Worm (Caenorhabditis elegans): ENCODE measurements around the gene C33C12.7.

The C33C12.7 gene

ce11 chrII:2145566-2145965 lies 29.7 kb downstream of the C33C12.7 start, which contains the start of gene C40A11.6:
Gene C40A11.6, minus strand, starts transcription at chrII:2145666.
- no peak for TF ChIP-seq zip-8 (tag; optimal IDR thresholded peaks at IDR 0.05)
- peak; percentile 51 for TF ChIP-seq cnd-1 (tag; optimal IDR thresholded peaks at IDR 0.05)
- no peak for TF ChIP-seq lsy-2 (tag; optimal IDR thresholded peaks at IDR 0.05)
- no peak for TF ChIP-seq hlh-1 (tag; optimal IDR thresholded peaks at IDR 0.05)
- no peak for TF ChIP-seq elt-3 (tag; optimal IDR thresholded peaks at IDR 0.05)
- no peak for TF ChIP-seq mls-2 (tag; optimal IDR thresholded peaks at IDR 0.05)
- no peak for TF ChIP-seq nhr-12 (tag; optimal IDR thresholded peaks at IDR 0.05)
- TF ChIP-seq tbx-8 (GFP tag; optimal IDR thresholded peaks at IDR 0.05) = no peak
- TF ChIP-seq ceh-39 (tag; optimal IDR thresholded peaks at IDR 0.05) = peak; percentile 22
- TF ChIP-seq nhr-76 (tag; optimal IDR thresholded peaks at IDR 0.05) = no peak

ce11 chrII:2140817-2141216 lies 34.5 kb downstream of the C33C12.7 start, which contains the start of gene C40A11.3:
Gene C40A11.3, plus strand, starts transcription at chrII:2141117.
- TF ChIP-seq nhr-28 (tag; optimal IDR thresholded peaks at IDR 0.05) (no peak), snpc-4 (tag; optimal IDR thresholded peaks at IDR 0.05) (no peak)

ce11 chrII:2138901-2139300 lies 36.4 kb downstream of the C33C12.7 start:
- TF ChIP-seq bed-3 (GFP tag; optimal IDR thresholded peaks at IDR 0.05) (no peak), cnd-1 (tag; optimal IDR thresholded peaks at IDR 0.05) (peak; percentile 91), elt-1 (tag; optimal IDR thresholded peaks at IDR 0.05; ENCODE audit: borderline replicate concordance, insufficient read depth) (no peak), unc-39 (tag; optimal IDR thresholded peaks at IDR 0.05) (no peak), mep-1 (tag; optimal IDR thresholded peaks at IDR 0.05) (no peak), pha-4 (tag; optimal IDR thresholded peaks at IDR 0.05) (no peak), nhr-28 (tag; optimal IDR thresholded peaks at IDR 0.05) (no peak), lin-32 (GFP tag; optimal IDR thresholded peaks at IDR 0.05) (peak; percentile 2), nhr-76 (tag; optimal IDR thresholded peaks at IDR 0.05) (no peak), mab-5 (tag; optimal IDR thresholded peaks at IDR 0.05) (no peak), M03D4.4 (tag; optimal IDR thresholded peaks at IDR 0.05) (no peak)

- no peak for TF ChIP-seq ztf-11 (tag; optimal IDR thresholded peaks at IDR 0.05)
- peak; percentile 74 for TF ChIP-seq cnd-1 (tag; optimal IDR thresholded peaks at IDR 0.05)
- no peak for TF ChIP-seq drap-1 (GFP tag; optimal IDR thresholded peaks at IDR 0.05)
- no peak for TF ChIP-seq elt-3 (tag; optimal IDR thresholded peaks at IDR 0.05)
- TF ChIP-seq elt-1 (tag; optimal IDR thresholded peaks at IDR 0.05; ENCODE audit: borderline replicate concordance, insufficient read depth) = no peak
- no peak for TF ChIP-seq bed-3 (GFP tag; optimal IDR thresholded peaks at IDR 0.05)
- TF ChIP-seq ces-1 (GFP tag; optimal IDR thresholded peaks at IDR 0.05) = no peak
- TF ChIP-seq pha-4 (tag; optimal IDR thresholded peaks at IDR 0.05) = no peak
- TF ChIP-seq ceh-43 (GFP tag; optimal IDR thresholded peaks at IDR 0.05) = no peak
- TF ChIP-seq mls-2 (tag; optimal IDR thresholded peaks at IDR 0.05) = no peak
- no peak for TF ChIP-seq M03D4.4 (tag; optimal IDR thresholded peaks at IDR 0.05)
- no peak for TF ChIP-seq snpc-4 (tag; optimal IDR thresholded peaks at IDR 0.05)
- TF ChIP-seq unc-62 (GFP tag; optimal IDR thresholded peaks at IDR 0.05) = no peak
- no peak for TF ChIP-seq ham-2 (GFP tag; optimal IDR thresholded peaks at IDR 0.05)
- no peak for TF ChIP-seq sptf-1 (tag; optimal IDR thresholded peaks at IDR 0.05)
- no peak for TF ChIP-seq ceh-39 (tag; optimal IDR thresholded peaks at IDR 0.05)
- no peak for TF ChIP-seq lin-13 (tag; optimal IDR thresholded peaks at IDR 0.05)
- no peak for TF ChIP-seq tbx-8 (GFP tag; optimal IDR thresholded peaks at IDR 0.05)
- TF ChIP-seq hlh-1 (tag; optimal IDR thresholded peaks at IDR 0.05) = no peak
- no peak for TF ChIP-seq unc-39 (tag; optimal IDR thresholded peaks at IDR 0.05)
- peak; percentile 55 for TF ChIP-seq lin-32 (GFP tag; optimal IDR thresholded peaks at IDR 0.05)
- peak; percentile 35 for TF ChIP-seq nhr-2 (tag; optimal IDR thresholded peaks at IDR 0.05)
- no peak for TF ChIP-seq nhr-237 (tag; optimal IDR thresholded peaks at IDR 0.05)
- TF ChIP-seq nhr-28 (tag; optimal IDR thresholded peaks at IDR 0.05) = no peak
- no peak for TF ChIP-seq nhr-76 (tag; optimal IDR thresholded peaks at IDR 0.05)
- TF ChIP-seq sem-2 (GFP tag; optimal IDR thresholded peaks at IDR 0.05) = no peak
- TF ChIP-seq mab-5 (tag; optimal IDR thresholded peaks at IDR 0.05) = no peak
Measured at ce11 chrII:2137235-2137634, 38.0 kb downstream of the C33C12.7 start, which contains the start of gene C40A11.4. Gene C40A11.4, plus strand, starts transcription at chrII:2137422.

ce11 chrII:2135604-2136003 lies 39.7 kb downstream of the C33C12.7 start, which contains the start of gene hpo-7:
Gene hpo-7, minus strand, starts transcription at chrII:2135704.
- TF ChIP-seq elt-1 (tag; optimal IDR thresholded peaks at IDR 0.05; ENCODE audit: borderline replicate concordance, insufficient read depth) (no peak), sem-2 (GFP tag; optimal IDR thresholded peaks at IDR 0.05) (no peak), ceh-83 (GFP tag; optimal IDR thresholded peaks at IDR 0.05) (no peak), nhr-76 (tag; optimal IDR thresholded peaks at IDR 0.05) (no peak), nhr-12 (tag; optimal IDR thresholded peaks at IDR 0.05) (no peak), mls-2 (tag; optimal IDR thresholded peaks at IDR 0.05) (no peak), ces-1 (GFP tag; optimal IDR thresholded peaks at IDR 0.05) (no peak), lsy-2 (tag; optimal IDR thresholded peaks at IDR 0.05) (no peak), drap-1 (GFP tag; optimal IDR thresholded peaks at IDR 0.05) (no peak), flh-1 (GFP tag; optimal IDR thresholded peaks at IDR 0.05) (no peak), pha-4 (tag; optimal IDR thresholded peaks at IDR 0.05) (no peak)

All from whole organism, mixed stage, embryonic.